Fruit fly (Drosophila melanogaster): ENCODE results near the gene CG15042.

Gene CG15042

DNA sequence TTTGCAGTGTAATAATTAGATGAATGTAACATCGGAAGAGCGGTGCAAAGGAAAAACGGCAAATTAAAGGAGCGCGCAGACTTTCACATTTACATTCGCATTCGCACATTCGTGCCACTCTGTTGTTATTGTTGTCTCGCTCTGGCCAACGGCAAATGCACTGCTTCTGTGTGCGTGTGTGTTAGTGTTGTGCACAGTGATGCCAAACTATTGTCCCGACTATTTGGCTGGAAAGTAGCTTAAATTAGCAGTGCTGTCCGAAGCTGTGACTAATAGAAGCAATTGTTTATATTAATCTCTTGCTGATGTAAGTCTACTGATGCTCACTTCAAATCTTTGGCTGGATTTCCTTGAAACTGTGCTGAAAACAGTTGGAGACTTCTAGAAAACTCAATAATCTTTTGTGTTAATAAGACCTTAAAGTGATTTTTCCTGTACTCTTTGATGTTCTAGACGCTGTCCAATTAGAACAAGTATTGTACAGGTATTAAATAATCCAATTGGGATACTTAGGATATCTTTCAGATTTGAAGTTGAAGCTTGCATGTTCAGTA lies 12.0 kb downstream of the CG15042 start (continued):
- TF ChIP-seq Sry-β (GFP tag; optimal IDR thresholded peaks at IDR 0.05) (peak; percentile 98), Sry-δ (GFP tag; optimal IDR thresholded peaks at IDR 0.05) (peak; percentile 6), TFAM (GFP tag; optimal IDR thresholded peaks at IDR 0.05) (no peak), Usf (GFP tag; optimal IDR thresholded peaks at IDR 0.05) (no peak), nerfin-1 (tag; optimal IDR thresholded peaks at IDR 0.05) (no peak), Mad (GFP tag; optimal IDR thresholded peaks at IDR 0.05) (no peak), repo (GFP tag; optimal IDR thresholded peaks at IDR 0.05) (no peak), hbn (GFP tag; IDR thresholded peaks at IDR 0.05; ENCODE audit: partially characterized antibody) (no peak), Vsx1 (GFP tag; optimal IDR thresholded peaks at IDR 0.05) (no peak), CG6813 (GFP tag; optimal IDR thresholded peaks at IDR 0.05) (no peak), CG4730 (GFP tag; IDR thresholded peaks at IDR 0.05) (no peak), Jarid2 (GFP tag; optimal IDR thresholded peaks at IDR 0.05) (no peak), CG7372 (GFP tag; IDR thresholded peaks at IDR 0.05) (no peak), NFAT (GFP tag; IDR thresholded peaks at IDR 0.05) (no peak), YL-1 (GFP tag; optimal IDR thresholded peaks at IDR 0.05) (no peak), CG2889 (GFP tag; IDR thresholded peaks at IDR 0.05) (no peak), pho (GFP tag; optimal IDR thresholded peaks at IDR 0.05) (no peak), CG9876 (GFP tag; optimal IDR thresholded peaks at IDR 0.05) (no peak), lov (optimal IDR thresholded peaks at IDR 0.05) (no peak), lov (GFP tag; IDR thresholded peaks at IDR 0.05) (no peak), emc (GFP tag; optimal IDR thresholded peaks at IDR 0.05) (no peak), Camta (GFP tag; optimal IDR thresholded peaks at IDR 0.05) (no peak), bab2 (GFP tag; optimal IDR thresholded peaks at IDR 0.05) (no peak), kni (GFP tag; optimal IDR thresholded peaks at IDR 0.05) (peak; percentile 4), scrt (GFP tag; optimal IDR thresholded peaks at IDR 0.05) (no peak), CG8281 (tag; optimal IDR thresholded peaks at IDR 0.05) (no peak), CG11085 (GFP tag; IDR thresholded peaks at IDR 0.05) (no peak), Mrtf (GFP tag; IDR thresholded peaks at IDR 0.05) (no peak), CG6765 (GFP tag; optimal IDR thresholded peaks at IDR 0.05) (no peak), Ptx1 (GFP tag; IDR thresholded peaks at IDR 0.05) (peak; percentile 33; the same call in 1 of the 2 replicates), org-1 (GFP tag; optimal IDR thresholded peaks at IDR 0.05) (no peak), Lhr (GFP tag; optimal IDR thresholded peaks at IDR 0.05) (no peak), Ets65A (GFP tag) (peak; percentile 58), az2 (GFP tag; optimal IDR thresholded peaks at IDR 0.05) (no peak), Max (GFP tag; optimal IDR thresholded peaks at IDR 0.05) (no peak), CHES-1-like (GFP tag; optimal IDR thresholded peaks at IDR 0.05) (no peak), ken (GFP tag; IDR thresholded peaks at IDR 0.05) (peak; percentile 57; the same call in 1 of the 3 replicates), CG15269 (tag; optimal IDR thresholded peaks at IDR 0.05) (no peak), HLHmδ (GFP tag; optimal IDR thresholded peaks at IDR 0.05) (no peak), sr (GFP tag; IDR thresholded peaks at IDR 0.05) (no peak), NC2β (GFP tag; optimal IDR thresholded peaks at IDR 0.05) (no peak), CG9797 (GFP tag; optimal IDR thresholded peaks at IDR 0.05) (no peak), cas (GFP tag; IDR thresholded peaks at IDR 0.05) (no peak), fu2 (GFP tag; optimal IDR thresholded peaks at IDR 0.05) (no peak), wor (GFP tag; IDR thresholded peaks at IDR 0.05) (no peak), H15 (GFP tag; IDR thresholded peaks at IDR 0.05) (no peak), zfh1 (GFP tag; IDR thresholded peaks at IDR 0.05) (peak; percentile 33; the same call in 1 of the 3 replicates), CG6272 (GFP tag; IDR thresholded peaks at IDR 0.05) (no peak), Dref (GFP tag; IDR thresholded peaks at IDR 0.05) (no peak), br (optimal IDR thresholded peaks at IDR 0.05) (no peak), Pdp1 (GFP tag; optimal IDR thresholded peaks at IDR 0.05) (peak; percentile 7 to 34), Oaz (GFP tag; IDR thresholded peaks at IDR 0.05) (no peak), maf-S (GFP tag; optimal IDR thresholded peaks at IDR 0.05) (no peak)
